Fruit fly (Drosophila melanogaster) whole organism, pupa: ENCODE measurements around the gene MTF-1.

Experiments
- CG10348 ChIP-seq: fragments of 200-800 bp; sonication (Bioruptor generic); IDR thresholded peaks from 2 replicates; pipeline ENCODE4 v1.3.6; 2022; ENCODE audit warnings: missing biosample characterization, missing genetic modification characterization
- CG13204 ChIP-seq: fragments of 200-800 bp; sonication (Bioruptor generic); optimal IDR thresholded peaks from 2 replicates; lab custom pipeline; 2018; ENCODE audit warnings: missing biosample characterization, mild to moderate bottlenecking, missing genetic modification characterization, moderate library complexity
- CG14655 ChIP-seq: fragments of 200-800 bp; sonication (Bioruptor generic); optimal IDR thresholded peaks from 3 replicates; lab custom pipeline; 2017; ENCODE audit warnings: mild to moderate bottlenecking, missing biosample characterization, missing genetic modification reagents, missing genetic modification characterization
- CG15710 ChIP-seq: fragments of 200-800 bp; sonication (Bioruptor generic); optimal IDR thresholded peaks from 2 replicates; lab custom pipeline; 2018; ENCODE audit warnings: missing biosample characterization, mild to moderate bottlenecking, missing genetic modification characterization, moderate library complexity
- CG17806 ChIP-seq: fragments of 200-800 bp; sonication (Bioruptor generic); optimal IDR thresholded peaks from 2 replicates; lab custom pipeline; 2018; ENCODE audit warnings: missing biosample characterization, mild to moderate bottlenecking, missing genetic modification characterization, moderate library complexity
- CG32121 ChIP-seq: fragments of 200-800 bp; sonication (Bioruptor generic); IDR thresholded peaks from 2 replicates; pipeline ENCODE4 v1.3.6; 2022; ENCODE audit warnings: missing biosample characterization, missing genetic modification characterization
- CG34367 ChIP-seq: fragments of 200-800 bp; sonication (Bioruptor generic); optimal IDR thresholded peaks from 2 replicates; lab custom pipeline; 2018; ENCODE audit warnings: missing biosample characterization, mild to moderate bottlenecking, missing genetic modification characterization
- CG8159 ChIP-seq: fragments of 200-800 bp; sonication (Bioruptor generic); optimal IDR thresholded peaks from 3 replicates; lab custom pipeline; 2018; ENCODE audit warnings: missing biosample characterization, mild to moderate bottlenecking, missing genetic modification characterization, moderate library complexity
- CG9948 ChIP-seq: fragments of 200-800 bp; sonication (Bioruptor generic); optimal IDR thresholded peaks from 2 replicates; lab custom pipeline; 2018; ENCODE audit warnings: missing biosample characterization, mild to moderate bottlenecking, missing genetic modification characterization, moderate library complexity
- EcR ChIP-seq: fragments of 200-800 bp; sonication (Bioruptor generic); optimal IDR thresholded peaks from 3 replicates; lab custom pipeline; 2019; ENCODE audit warnings: missing biosample characterization, missing genetic modification characterization, mild to moderate bottlenecking, moderate library complexity, missing genetic modification reagents
- Ets98B ChIP-seq: fragments of 200-800 bp; sonication (Bioruptor generic); IDR thresholded peaks from 2 replicates; pipeline ENCODE4 v1.3.6; 2022; ENCODE audit warnings: missing biosample characterization, missing genetic modification characterization
- Snoo ChIP-seq: fragments of 200-800 bp; sonication (Bioruptor generic); optimal IDR thresholded peaks from 3 replicates; lab custom pipeline; 2017; ENCODE audit warnings: missing biosample characterization, mild to moderate bottlenecking, missing genetic modification characterization, inconsistent platforms
- fd96Ca ChIP-seq: fragments of 200-800 bp; sonication (Bioruptor generic); IDR thresholded peaks from 3 replicates; pipeline ENCODE4 v1.3.6; 2022; ENCODE audit warnings: missing biosample characterization, missing genetic modification characterization

dm6 chr3L:9422135-9422534 lies 8.0 kb upstream of the MTF-1 start:
- TF ChIP-seq CG8159 = no peak
- TF ChIP-seq CG9948 = no peak
- TF ChIP-seq CG17806 = no peak
- TF ChIP-seq CG13204 = no peak
- TF ChIP-seq CG32121 (GFP tag; lab: Robert Waterston, UW) = no peak
- TF ChIP-seq CG15710 (tag; lab: Kevin White, UChicago) = no peak
- TF ChIP-seq CG34367 = no peak
- no peak for TF ChIP-seq Snoo
- TF ChIP-seq Ets98B (GFP tag; lab: Robert Waterston, UW) = no peak
- TF ChIP-seq CG14655 = no peak
- no peak for TF ChIP-seq EcR (GFP tag; lab: Kevin White, UChicago)
- no peak for TF ChIP-seq CG10348
- TF ChIP-seq fd96Ca (GFP tag; lab: Robert Waterston, UW) = no peak
